Worm (Caenorhabditis elegans) whole organism, late embryonic: ENCODE results near the gene C04G6.11.
A peak's percentile ranks its signal among the peaks of the same experiment; 100 is the strongest.

Experiments used
- F13H6.1 ChIP-seq: sonication (generic microtip); optimal IDR thresholded peaks from 2 replicates; lab custom pipeline; 2016; ENCODE audit warnings: missing genetic modification characterization, missing compliant biosample characterization
- T23F11.4 ChIP-seq: fragments of 200-800 bp; sonication (Bioruptor generic); optimal IDR thresholded peaks from 2 replicates; lab custom pipeline; 2018; ENCODE audit warnings: mild to moderate bottlenecking, missing genetic modification characterization, missing compliant biosample characterization
- ahr-1 ChIP-seq: sonication (generic microtip); optimal IDR thresholded peaks from 2 replicates; lab custom pipeline; 2016; ENCODE audit warnings: missing genetic modification characterization, missing compliant biosample characterization
- ama-1 ChIP-seq: fragments of 150-350 bp; optimal IDR thresholded peaks from 2 replicates; lab custom pipeline; 2014
- ceh-19 ChIP-seq: fragments of 200-800 bp; sonication (Bioruptor generic); optimal IDR thresholded peaks from 2 replicates; lab custom pipeline; 2018; ENCODE audit warnings: mild to moderate bottlenecking, missing genetic modification characterization, missing compliant biosample characterization
- ceh-24 ChIP-seq: sonication (generic microtip); optimal IDR thresholded peaks from 2 replicates; lab custom pipeline; 2016; ENCODE audit warnings: mild to moderate bottlenecking, missing genetic modification characterization, missing compliant biosample characterization
- ceh-30 ChIP-seq: fragments of 150-350 bp; optimal IDR thresholded peaks from 2 replicates; lab custom pipeline; 2014; ENCODE audit warnings: missing biosample characterization, missing genetic modification characterization
- ceh-31 ChIP-seq: sonication (generic microtip); optimal IDR thresholded peaks from 2 replicates; lab custom pipeline; 2016; ENCODE audit warnings: missing genetic modification characterization, missing compliant biosample characterization
- ceh-6 ChIP-seq: fragments of 200-800 bp; sonication (Bioruptor generic); optimal IDR thresholded peaks from 2 replicates; lab custom pipeline; 2018; ENCODE audit warnings: mild to moderate bottlenecking, missing genetic modification characterization, missing compliant biosample characterization
- che-1 ChIP-seq: sonication (generic microtip); optimal IDR thresholded peaks from 2 replicates; lab custom pipeline; 2016; ENCODE audit warnings: mild to moderate bottlenecking, missing genetic modification characterization, missing compliant biosample characterization
- dmd-4 ChIP-seq: sonication (generic microtip); optimal IDR thresholded peaks from 2 replicates; lab custom pipeline; 2016; ENCODE audit warnings: borderline replicate concordance, missing genetic modification characterization, missing compliant biosample characterization
- elt-2 ChIP-seq: sonication (generic microtip); optimal IDR thresholded peaks from 2 replicates; lab custom pipeline; 2016; ENCODE audit warnings: missing genetic modification reagents, missing genetic modification characterization, missing compliant biosample characterization
- elt-4 ChIP-seq: sonication (generic microtip); optimal IDR thresholded peaks from 2 replicates; lab custom pipeline; 2016; ENCODE audit warnings: missing genetic modification characterization, missing compliant biosample characterization
- ets-4 ChIP-seq: sonication (generic microtip); optimal IDR thresholded peaks from 2 replicates; lab custom pipeline; 2016; ENCODE audit warnings: missing genetic modification characterization, missing compliant biosample characterization
- fax-1 ChIP-seq: sonication (generic microtip); optimal IDR thresholded peaks from 2 replicates; lab custom pipeline; 2016; ENCODE audit warnings: missing genotype, missing genetic modification characterization, missing compliant biosample characterization
- fkh-10 ChIP-seq: fragments of 150-350 bp; optimal IDR thresholded peaks from 2 replicates; lab custom pipeline; 2014; ENCODE audit warnings: missing biosample characterization, missing genetic modification reagents, missing genetic modification characterization
- hlh-13 ChIP-seq: fragments of 200-800 bp; sonication (Bioruptor generic); optimal IDR thresholded peaks from 2 replicates; lab custom pipeline; 2018; ENCODE audit warnings: mild to moderate bottlenecking, missing genetic modification characterization, missing compliant biosample characterization
- hlh-30 ChIP-seq: sonication (generic microtip); optimal IDR thresholded peaks from 2 replicates; lab custom pipeline; 2017; ENCODE audit warnings: antibody characterized with exemption, missing genetic modification characterization, missing compliant biosample characterization; ENCODE audit not compliant: insufficient read depth
- hlh-6 ChIP-seq: sonication (generic microtip); optimal IDR thresholded peaks from 2 replicates; lab custom pipeline; 2016; ENCODE audit warnings: missing genotype, missing genetic modification characterization, missing compliant biosample characterization
- hlh-8 ChIP-seq: sonication (generic microtip); optimal IDR thresholded peaks from 2 replicates; lab custom pipeline; 2016; ENCODE audit warnings: missing genotype, missing genetic modification characterization, missing compliant biosample characterization
- lin-11 ChIP-seq: fragments of 200-800 bp; sonication (Bioruptor generic); optimal IDR thresholded peaks from 2 replicates; lab custom pipeline; 2018; ENCODE audit warnings: mild to moderate bottlenecking, missing genetic modification characterization, missing compliant biosample characterization
- nhr-11 ChIP-seq: fragments of 150-350 bp; optimal IDR thresholded peaks from 2 replicates; lab custom pipeline; 2014; ENCODE audit warnings: missing biosample characterization, missing genetic modification characterization
- nhr-232 ChIP-seq: sonication (generic microtip); optimal IDR thresholded peaks from 2 replicates; lab custom pipeline; 2016; ENCODE audit warnings: missing genetic modification characterization, missing compliant biosample characterization
- odd-2 ChIP-seq: sonication (generic microtip); optimal IDR thresholded peaks from 2 replicates; lab custom pipeline; 2017; ENCODE audit warnings: antibody characterized with exemption, mild to moderate bottlenecking, missing genetic modification characterization, missing compliant biosample characterization
- pat-9 ChIP-seq: fragments of 200-800 bp; sonication (Bioruptor generic); optimal IDR thresholded peaks from 2 replicates; lab custom pipeline; 2018; ENCODE audit warnings: mild to moderate bottlenecking, missing genetic modification characterization, moderate library complexity, missing compliant biosample characterization
- pax-1 ChIP-seq: fragments of 150-350 bp; optimal IDR thresholded peaks from 2 replicates; lab custom pipeline; 2014; ENCODE audit warnings: missing biosample characterization, missing genetic modification characterization
- pha-2 ChIP-seq: sonication (generic microtip); optimal IDR thresholded peaks from 2 replicates; lab custom pipeline; 2017; ENCODE audit warnings: mild to moderate bottlenecking, missing genetic modification characterization, missing compliant biosample characterization
- pha-4 ChIP-seq: fragments of 150-350 bp; optimal IDR thresholded peaks from 2 replicates; lab custom pipeline; 2018; ENCODE audit warnings: missing biosample characterization, missing genetic modification reagents, missing genetic modification characterization
- pqm-1 ChIP-seq: sonication (generic microtip); optimal IDR thresholded peaks from 2 replicates; lab custom pipeline; 2016; ENCODE audit warnings: missing genetic modification characterization, missing compliant biosample characterization
- rnt-1 ChIP-seq: sonication (generic microtip); optimal IDR thresholded peaks from 2 replicates; lab custom pipeline; 2016; ENCODE audit warnings: missing genetic modification characterization, missing compliant biosample characterization
- sdc-2 ChIP-seq: sonication (generic microtip); optimal IDR thresholded peaks from 2 replicates; lab custom pipeline; 2016; ENCODE audit warnings: missing genotype, missing genetic modification characterization, missing compliant biosample characterization
- sox-4 ChIP-seq: sonication (generic microtip); optimal IDR thresholded peaks from 2 replicates; lab custom pipeline; 2017; ENCODE audit warnings: mild to moderate bottlenecking, missing genetic modification characterization, inconsistent platforms, missing compliant biosample characterization
- ttx-3 ChIP-seq: sonication (generic microtip); optimal IDR thresholded peaks from 2 replicates; lab custom pipeline; 2016; ENCODE audit warnings: missing genetic modification reagents, missing genetic modification characterization, missing compliant biosample characterization
- unc-55 ChIP-seq: sonication (generic microtip); optimal IDR thresholded peaks from 2 replicates; lab custom pipeline; 2017; ENCODE audit warnings: missing biosample characterization, missing genetic modification reagents, missing genetic modification characterization
- unc-86 ChIP-seq: sonication (generic microtip); optimal IDR thresholded peaks from 2 replicates; lab custom pipeline; 2016; ENCODE audit warnings: missing genetic modification characterization, missing compliant biosample characterization
- ztf-16 ChIP-seq: sonication (generic microtip); optimal IDR thresholded peaks from 2 replicates; lab custom pipeline; 2017; ENCODE audit warnings: missing genetic modification characterization, missing compliant biosample characterization

The C04G6.11 gene

ce11 chrII:5061794-5062368, 41.8 kb downstream of the C04G6.11 start, which contains the start of gene smc-5 (continued):
- TF ChIP-seq ets-4 (tag; lab: Kevin White, UChicago): peak; percentile 57
- TF ChIP-seq F13H6.1 (tag; lab: Kevin White, UChicago): peak; percentile 36
- no peak for TF ChIP-seq ama-1
- no peak for TF ChIP-seq hlh-13 (GFP tag; lab: Kevin White, UChicago)
- no peak for TF ChIP-seq sox-4
- peak; percentile 13 for TF ChIP-seq hlh-8
- TF ChIP-seq nhr-232 (tag; lab: Kevin White, UChicago): no peak

- TF ChIP-seq ttx-3 (tag; lab: Kevin White, UChicago): no peak
- TF ChIP-seq odd-2: no peak
- TF ChIP-seq rnt-1 (tag; lab: Kevin White, UChicago): no peak
- no peak for TF ChIP-seq nhr-11 (tag; lab: Kevin White, UChicago)
- TF ChIP-seq ceh-30 (tag; lab: Kevin White, UChicago): no peak
- TF ChIP-seq hlh-8: no peak
Measured at ce11 chrII:5060719-5061118, 42.9 kb downstream of the C04G6.11 start, which contains the start of gene pho-12. Gene pho-12 (minus strand): TSS chrII:5060819.

ce11 chrII:5058036-5058435, 45.6 kb downstream of the C04G6.11 start, which contains the start of gene C27A2.12:
Gene C27A2.12 (minus strand): TSS chrII:5058136.
- no peak for TF ChIP-seq sdc-2 (tag; lab: Kevin White, UChicago)
- TF ChIP-seq dmd-4 (tag; lab: Kevin White, UChicago): no peak
- TF ChIP-seq pqm-1: no peak
- no peak for TF ChIP-seq hlh-30
- TF ChIP-seq ceh-19: no peak

ce11 chrII:5057315-5057714, 46.3 kb downstream of the C04G6.11 start:
- TF ChIP-seq T23F11.4 (no peak), ahr-1 (no peak), pha-2 (tag; lab: Kevin White, UChicago) (no peak), nhr-232 (tag; lab: Kevin White, UChicago) (peak; percentile 35), sdc-2 (tag; lab: Kevin White, UChicago) (no peak), ceh-6 (GFP tag; lab: Kevin White, UChicago) (no peak), che-1 (tag; lab: Kevin White, UChicago) (peak; percentile 46), hlh-6 (peak; percentile 33), ztf-16 (tag; lab: Kevin White, UChicago) (peak; percentile 44), ceh-30 (tag; lab: Kevin White, UChicago) (no peak), elt-2 (peak; percentile 96), sox-4 (peak; percentile 9), F13H6.1 (tag; lab: Kevin White, UChicago) (no peak), fax-1 (tag; lab: Kevin White, UChicago) (peak; percentile 3), pax-1 (tag; lab: Kevin White, UChicago) (no peak), ttx-3 (tag; lab: Kevin White, UChicago) (peak; percentile 12)

- TF ChIP-seq pat-9 (tag; lab: Kevin White, UChicago) (no peak), elt-4 (no peak), unc-55 (GFP tag; lab: Kevin White, UChicago) (no peak), hlh-13 (GFP tag; lab: Kevin White, UChicago) (no peak), ceh-24 (tag; lab: Kevin White, UChicago) (no peak), ama-1 (no peak), pha-4 (tag; lab: Kevin White, UChicago) (no peak), pqm-1 (no peak), fax-1 (tag; lab: Kevin White, UChicago) (no peak), lin-11 (tag; lab: Kevin White, UChicago) (no peak), ceh-31 (tag; lab: Kevin White, UChicago) (no peak), unc-86 (tag; lab: Kevin White, UChicago) (no peak), fkh-10 (GFP tag; lab: Kevin White, UChicago) (no peak)
Measured at ce11 chrII:5056254-5056653, 47.4 kb downstream of the C04G6.11 start.
